Worm (Caenorhabditis elegans) whole organism, mixed stage, embryonic: Measurements from ENCODE around the gene F40A3.6.

Experiments
- M03D4.4 ChIP-seq: sonication (generic microtip); optimal IDR thresholded peaks from 2 replicates; lab custom pipeline; 2017; ENCODE audit warnings: mild to moderate bottlenecking, missing genetic modification characterization, missing compliant biosample characterization
- bed-3 ChIP-seq: fragments of 200-800 bp; sonication (Bioruptor generic); optimal IDR thresholded peaks from 3 replicates; lab custom pipeline; 2018; ENCODE audit warnings: mild to moderate bottlenecking, missing genetic modification characterization, moderate library complexity, missing compliant biosample characterization
- blmp-1 ChIP-seq: fragments of 150-350 bp; optimal IDR thresholded peaks from 2 replicates; lab custom pipeline; 2014; ENCODE audit warnings: missing biosample characterization, missing genetic modification characterization
- ceh-39 ChIP-seq: fragments of 150-350 bp; optimal IDR thresholded peaks from 2 replicates; lab custom pipeline; 2014; ENCODE audit warnings: missing biosample characterization, missing genetic modification characterization
- ceh-43 ChIP-seq: fragments of 200-800 bp; sonication (Bioruptor generic); optimal IDR thresholded peaks from 2 replicates; lab custom pipeline; 2018; ENCODE audit warnings: mild to moderate bottlenecking, missing genetic modification characterization, moderate library complexity, missing compliant biosample characterization
- ceh-83 ChIP-seq: fragments of 200-800 bp; sonication (Bioruptor generic); optimal IDR thresholded peaks from 2 replicates; lab custom pipeline; 2018; ENCODE audit warnings: mild to moderate bottlenecking, missing genetic modification characterization, missing compliant biosample characterization
- ces-1 ChIP-seq: fragments of 150-350 bp; optimal IDR thresholded peaks from 2 replicates; lab custom pipeline; 2014; ENCODE audit warnings: missing biosample characterization, missing genetic modification reagents, missing genetic modification characterization
- drap-1 ChIP-seq: fragments of 200-800 bp; sonication (Bioruptor generic); optimal IDR thresholded peaks from 3 replicates; lab custom pipeline; 2018; ENCODE audit warnings: mild to moderate bottlenecking, missing genetic modification characterization, missing compliant biosample characterization
- elt-1 ChIP-seq: sonication (generic microtip); optimal IDR thresholded peaks from 2 replicates; lab custom pipeline; 2017; ENCODE audit warnings: missing genetic modification characterization, mild to moderate bottlenecking, missing compliant biosample characterization, antibody characterized with exemption, moderate library complexity, borderline replicate concordance; ENCODE audit not compliant: insufficient read depth
- elt-3 ChIP-seq: fragments of 150-350 bp; optimal IDR thresholded peaks from 2 replicates; lab custom pipeline; 2014; ENCODE audit warnings: missing biosample characterization, missing genetic modification characterization
- flh-1 ChIP-seq: fragments of 200-800 bp; sonication (Bioruptor generic); optimal IDR thresholded peaks from 2 replicates; lab custom pipeline; 2018; ENCODE audit warnings: mild to moderate bottlenecking, missing genetic modification characterization, moderate library complexity, missing compliant biosample characterization
- ham-2 ChIP-seq: fragments of 200-800 bp; sonication (Bioruptor generic); optimal IDR thresholded peaks from 2 replicates; lab custom pipeline; 2018; ENCODE audit warnings: mild to moderate bottlenecking, missing genetic modification characterization, missing compliant biosample characterization
- hlh-1 ChIP-seq: fragments of 150-350 bp; optimal IDR thresholded peaks from 2 replicates; lab custom pipeline; 2014; ENCODE audit warnings: missing biosample characterization, missing genetic modification reagents, missing genetic modification characterization
- lin-13 ChIP-seq: fragments of 150-350 bp; optimal IDR thresholded peaks from 2 replicates; lab custom pipeline; 2014; ENCODE audit warnings: missing biosample characterization, missing genetic modification characterization
- lin-32 ChIP-seq: fragments of 200-800 bp; sonication (Bioruptor generic); optimal IDR thresholded peaks from 2 replicates; lab custom pipeline; 2018; ENCODE audit warnings: mild to moderate bottlenecking, missing genetic modification characterization, missing compliant biosample characterization
- lsy-2 ChIP-seq: fragments of 150-350 bp; optimal IDR thresholded peaks from 2 replicates; lab custom pipeline; 2014; ENCODE audit warnings: missing biosample characterization, missing genetic modification characterization
- mab-5 ChIP-seq: fragments of 150-350 bp; optimal IDR thresholded peaks from 2 replicates; lab custom pipeline; 2014; ENCODE audit warnings: missing biosample characterization, missing genetic modification characterization
- mep-1 ChIP-seq: fragments of 150-350 bp; optimal IDR thresholded peaks from 2 replicates; lab custom pipeline; 2017; ENCODE audit warnings: missing biosample characterization, missing genetic modification reagents, missing genetic modification characterization, inconsistent platforms
- mls-2 ChIP-seq: sonication (generic microtip); optimal IDR thresholded peaks from 2 replicates; lab custom pipeline; 2016; ENCODE audit warnings: mild to moderate bottlenecking, missing genetic modification characterization, moderate library complexity, missing compliant biosample characterization
- nhr-12 ChIP-seq: fragments of 150-350 bp; optimal IDR thresholded peaks from 2 replicates; lab custom pipeline; 2014; ENCODE audit warnings: missing biosample characterization, missing genetic modification characterization
- nhr-2 ChIP-seq: fragments of 150-350 bp; optimal IDR thresholded peaks from 2 replicates; lab custom pipeline; 2014; ENCODE audit warnings: missing biosample characterization, missing genetic modification characterization
- nhr-237 ChIP-seq: fragments of 150-350 bp; optimal IDR thresholded peaks from 2 replicates; lab custom pipeline; 2014; ENCODE audit warnings: missing biosample characterization, missing genetic modification characterization
- nhr-76 ChIP-seq: sonication (generic microtip); optimal IDR thresholded peaks from 2 replicates; lab custom pipeline; 2017; ENCODE audit warnings: missing biosample characterization, missing genetic modification characterization
- pha-4 ChIP-seq: fragments of 150-350 bp; optimal IDR thresholded peaks from 2 replicates; lab custom pipeline; 2018; ENCODE audit warnings: missing biosample characterization, missing genetic modification reagents, missing genetic modification characterization
- sem-2 ChIP-seq: fragments of 200-800 bp; sonication (Bioruptor generic); optimal IDR thresholded peaks from 2 replicates; lab custom pipeline; 2018; ENCODE audit warnings: mild to moderate bottlenecking, missing genetic modification characterization, missing compliant biosample characterization
- snpc-4 ChIP-seq: fragments of 150-350 bp; optimal IDR thresholded peaks from 2 replicates; lab custom pipeline; 2014; ENCODE audit warnings: missing biosample characterization, missing genetic modification characterization
- sptf-1 ChIP-seq: sonication (generic microtip); optimal IDR thresholded peaks from 2 replicates; lab custom pipeline; 2017; ENCODE audit warnings: mild to moderate bottlenecking, missing genetic modification characterization, moderate library complexity, missing compliant biosample characterization
- tbx-8 ChIP-seq: fragments of 200-800 bp; sonication (Bioruptor generic); optimal IDR thresholded peaks from 2 replicates; lab custom pipeline; 2018; ENCODE audit warnings: mild to moderate bottlenecking, missing genetic modification characterization, moderate library complexity, missing compliant biosample characterization
- unc-120 ChIP-seq: sonication (generic microtip); optimal IDR thresholded peaks from 2 replicates; lab custom pipeline; 2017; ENCODE audit warnings: missing genetic modification characterization, missing compliant biosample characterization; ENCODE audit not compliant: poor library complexity, severe bottlenecking
- unc-62 ChIP-seq: fragments of 150-350 bp; optimal IDR thresholded peaks from 2 replicates; lab custom pipeline; 2014; ENCODE audit warnings: missing biosample characterization, missing genetic modification reagents, missing genetic modification characterization
- zip-8 ChIP-seq: fragments of 150-350 bp; optimal IDR thresholded peaks from 2 replicates; lab custom pipeline; 2014; ENCODE audit warnings: missing biosample characterization, missing genetic modification characterization

F40A3.6 gene

DNA sequence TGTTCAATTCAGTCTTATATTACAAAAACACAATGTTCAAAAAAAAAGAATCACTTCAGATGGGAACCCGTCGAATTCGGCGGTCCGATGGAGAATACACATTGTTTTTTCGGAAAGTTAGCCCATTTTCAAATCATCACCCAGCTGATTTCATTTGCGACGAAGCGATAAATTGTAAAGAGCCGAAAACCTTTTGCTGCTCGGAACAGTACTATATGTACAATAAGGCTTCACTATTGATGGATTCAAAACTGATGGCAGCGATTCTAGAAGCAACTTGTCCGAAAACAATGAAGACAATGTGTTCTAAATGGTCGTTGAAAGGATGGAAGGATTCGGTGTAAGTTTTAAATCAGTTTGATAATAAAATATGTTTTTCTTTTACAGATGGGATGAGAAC is 35.7 kb downstream of the F40A3.6 start, which contains the start of gene C37C3.1:
TSS of gene C37C3.1 (plus strand) at position 33 of the 400 bp plus-strand sequence.
- TF ChIP-seq mls-2 (tag; lab: Kevin White, UChicago) (no peak), snpc-4 (tag; lab: Kevin White, UChicago) (no peak), nhr-237 (tag; lab: Kevin White, UChicago) (no peak), elt-1 (tag; lab: Kevin White, UChicago) (no peak), zip-8 (tag; lab: Kevin White, UChicago) (no peak), ceh-39 (tag; lab: Kevin White, UChicago) (no peak), ceh-83 (GFP tag; lab: Kevin White, UChicago) (no peak), mab-5 (tag; lab: Kevin White, UChicago) (no peak), nhr-2 (no peak), drap-1 (GFP tag; lab: Kevin White, UChicago) (no peak), lsy-2 (tag; lab: Kevin White, UChicago) (no peak), tbx-8 (GFP tag; lab: Kevin White, UChicago) (no peak), sem-2 (GFP tag; lab: Kevin White, UChicago) (no peak), blmp-1 (no peak), sptf-1 (tag; lab: Kevin White, UChicago) (no peak), unc-62 (GFP tag; lab: Kevin White, UChicago) (no peak), unc-120 (tag; lab: Kevin White, UChicago) (no peak), bed-3 (GFP tag; lab: Kevin White, UChicago) (no peak), mep-1 (no peak)

- TF ChIP-seq unc-120 (tag; lab: Kevin White, UChicago) (no peak), mab-5 (tag; lab: Kevin White, UChicago) (no peak), pha-4 (tag; lab: Kevin White, UChicago) (no peak), unc-62 (GFP tag; lab: Kevin White, UChicago) (no peak), nhr-237 (tag; lab: Kevin White, UChicago) (no peak), lsy-2 (tag; lab: Kevin White, UChicago) (no peak), hlh-1 (tag; lab: Kevin White, UChicago) (no peak), nhr-76 (tag; lab: Kevin White, UChicago) (no peak), ham-2 (GFP tag; lab: Kevin White, UChicago) (no peak), sem-2 (GFP tag; lab: Kevin White, UChicago) (no peak), lin-32 (GFP tag; lab: Kevin White, UChicago) (no peak), ceh-83 (GFP tag; lab: Kevin White, UChicago) (no peak)
These were observed 37.0 kb downstream of the F40A3.6 start for ce11 chrV:7856641-7857040.

ce11 chrV:7855382-7855994 is 38.2 kb downstream of the F40A3.6 start, which contains the start of gene C37C3.2:
TSS of gene C37C3.2 (plus strand) at chrV:7855944.
- TF ChIP-seq elt-3: no peak
- TF ChIP-seq tbx-8 (GFP tag; lab: Kevin White, UChicago): no peak
- no peak for TF ChIP-seq lsy-2 (tag; lab: Kevin White, UChicago)
- TF ChIP-seq sem-2 (GFP tag; lab: Kevin White, UChicago): no peak
- TF ChIP-seq unc-120 (tag; lab: Kevin White, UChicago): no peak
- no peak for TF ChIP-seq ces-1
- no peak for TF ChIP-seq mep-1
- no peak for TF ChIP-seq mls-2 (tag; lab: Kevin White, UChicago)
- TF ChIP-seq M03D4.4 (tag; lab: Kevin White, UChicago): no peak
- no peak for TF ChIP-seq ham-2 (GFP tag; lab: Kevin White, UChicago)
- TF ChIP-seq lin-13 (tag; lab: Kevin White, UChicago): no peak
- no peak for TF ChIP-seq elt-1 (tag; lab: Kevin White, UChicago)
- no peak for TF ChIP-seq flh-1
- TF ChIP-seq lin-32 (GFP tag; lab: Kevin White, UChicago): no peak
- no peak for TF ChIP-seq unc-62 (GFP tag; lab: Kevin White, UChicago)
- no peak for TF ChIP-seq nhr-237 (tag; lab: Kevin White, UChicago)
- TF ChIP-seq nhr-12: no peak
- TF ChIP-seq mab-5 (tag; lab: Kevin White, UChicago): no peak
- TF ChIP-seq ceh-43 (GFP tag; lab: Kevin White, UChicago): no peak
- no peak for TF ChIP-seq ceh-39 (tag; lab: Kevin White, UChicago)
- TF ChIP-seq, all 35 proteins: peak for 0

DNA sequence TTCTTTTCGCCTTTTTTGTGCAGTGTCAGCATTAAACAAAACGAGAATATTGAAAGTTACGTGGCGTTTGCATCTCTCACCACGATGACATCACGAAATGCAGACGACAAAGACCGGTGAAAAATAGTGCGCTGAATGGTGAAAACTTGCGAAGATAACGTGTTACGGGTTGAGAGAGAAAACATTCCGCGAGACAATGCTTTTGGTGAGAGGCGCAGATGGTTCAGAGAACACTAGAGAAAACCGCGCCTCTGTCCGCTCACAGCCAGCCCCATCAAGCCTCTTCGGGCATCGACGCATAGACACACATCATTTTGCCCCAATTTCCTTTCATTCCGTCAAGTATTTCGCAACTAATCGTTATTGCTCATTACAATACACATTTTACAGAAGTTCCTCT is 39.1 kb downstream of the F40A3.6 start, which contains the start of the genes C37C3.9 and C37C3.18:
TSS of gene C37C3.9 (minus strand) at position 98 of the 400 bp plus-strand sequence.
TSS of gene C37C3.18 (plus strand) at position 391 of the 400 bp plus-strand sequence.
- TF ChIP-seq ces-1 (peak; percentile 49), ham-2 (GFP tag; lab: Kevin White, UChicago) (peak; percentile 66), blmp-1 (peak; percentile 2), lin-13 (tag; lab: Kevin White, UChicago) (no peak), sptf-1 (tag; lab: Kevin White, UChicago) (no peak), pha-4 (tag; lab: Kevin White, UChicago) (peak; percentile 75), mab-5 (tag; lab: Kevin White, UChicago) (no peak), lsy-2 (tag; lab: Kevin White, UChicago) (peak; percentile 51), elt-3 (no peak), mep-1 (peak; percentile 58), snpc-4 (tag; lab: Kevin White, UChicago) (no peak), unc-120 (tag; lab: Kevin White, UChicago) (peak; percentile 47), bed-3 (GFP tag; lab: Kevin White, UChicago) (no peak), unc-62 (GFP tag; lab: Kevin White, UChicago) (peak; percentile 46), nhr-237 (tag; lab: Kevin White, UChicago) (peak; percentile 49), lin-32 (GFP tag; lab: Kevin White, UChicago) (no peak)
